Fruit fly (Drosophila melanogaster): ENCODE measurements around the gene Asciz.

Asciz gene

dm6 chr3L:3143383-3143962, 22.6 kb downstream of the Asciz start, which contains the start of the genes CG11537 and Alg2 (continued):
- peak; percentile 24 for TF ChIP-seq CG17186 (GFP tag; optimal IDR thresholded peaks at IDR 0.05)
- TF ChIP-seq H15 (GFP tag; IDR thresholded peaks at IDR 0.05): no peak
- peak; percentile 21 for TF ChIP-seq CG7839 (tag; optimal IDR thresholded peaks at IDR 0.05)
- no peak for TF ChIP-seq CG7372 (GFP tag; IDR thresholded peaks at IDR 0.05)
- TF ChIP-seq fd96Cb (tag; optimal IDR thresholded peaks at IDR 0.05): no peak
- TF ChIP-seq Mes4 (GFP tag; optimal IDR thresholded peaks at IDR 0.05): no peak
- peak; percentile 17 for TF ChIP-seq CG8388 (GFP tag; optimal IDR thresholded peaks at IDR 0.05)
- TF ChIP-seq CG10209 (GFP tag; optimal IDR thresholded peaks at IDR 0.05): peak; percentile 34
- TF ChIP-seq CG9727 (GFP tag; optimal IDR thresholded peaks at IDR 0.05): peak; percentile 39
- TF ChIP-seq CG16779 (GFP tag; IDR thresholded peaks at IDR 0.05): no peak
- no peak for TF ChIP-seq Asciz (GFP tag; optimal IDR thresholded peaks at IDR 0.05)
- TF ChIP-seq CG18599 (GFP tag; optimal IDR thresholded peaks at IDR 0.05): peak; percentile 39
- peak; percentile 33 for TF ChIP-seq dmrt11E (tag; optimal IDR thresholded peaks at IDR 0.05)
- TF ChIP-seq nmo (GFP tag; optimal IDR thresholded peaks at IDR 0.05): peak; percentile 26
- TF ChIP-seq Sry-β (GFP tag; optimal IDR thresholded peaks at IDR 0.05): no peak
- TF ChIP-seq nerfin-1 (tag; optimal IDR thresholded peaks at IDR 0.05): no peak
- TF ChIP-seq NfI (GFP tag; optimal IDR thresholded peaks at IDR 0.05): peak; percentile 4

dm6 chr3L:3142516-3143382, 23.3 kb downstream of the Asciz start:
- no peak for TF ChIP-seq CG12219 (GFP tag; optimal IDR thresholded peaks at IDR 0.05)
- TF ChIP-seq PHDP (tag; optimal IDR thresholded peaks at IDR 0.05): no peak
- peak; percentile 57 for TF ChIP-seq Xbp1 (GFP tag; optimal IDR thresholded peaks at IDR 0.05)
- no peak for TF ChIP-seq CG2116 (GFP tag; optimal IDR thresholded peaks at IDR 0.05)
- TF ChIP-seq nom (GFP tag; optimal IDR thresholded peaks at IDR 0.05): no peak
- no peak for TF ChIP-seq fd3F (GFP tag; optimal IDR thresholded peaks at IDR 0.05)
- peak; percentile 74 for TF ChIP-seq Med (GFP tag)
- TF ChIP-seq CG3838 (GFP tag; optimal IDR thresholded peaks at IDR 0.05): no peak
- TF ChIP-seq TFAM (GFP tag; optimal IDR thresholded peaks at IDR 0.05): no peak
- no peak for TF ChIP-seq dmrt99B (tag; optimal IDR thresholded peaks at IDR 0.05)
- no peak for TF ChIP-seq CG31365 (tag; optimal IDR thresholded peaks at IDR 0.05)
- no peak for TF ChIP-seq pzg (GFP tag; optimal IDR thresholded peaks at IDR 0.05)
- no peak for TF ChIP-seq seq (GFP tag; IDR thresholded peaks at IDR 0.05)
- no peak for TF ChIP-seq wdn (GFP tag; IDR thresholded peaks at IDR 0.05)
- TF ChIP-seq chinmo (GFP tag; IDR thresholded peaks at IDR 0.05; ENCODE audit: partially characterized antibody): 0 out of 4 replicates have a peak, but pooled peaks have one; percentile 58
- no peak for TF ChIP-seq NFAT (GFP tag; IDR thresholded peaks at IDR 0.05)
- no peak for TF ChIP-seq CG4730 (GFP tag; IDR thresholded peaks at IDR 0.05)
- TF ChIP-seq dati (GFP tag; IDR thresholded peaks at IDR 0.05): no peak
- TF ChIP-seq Side (GFP tag; optimal IDR thresholded peaks at IDR 0.05): no peak
- peak; percentile 1 for TF ChIP-seq CG17568 (GFP tag; optimal IDR thresholded peaks at IDR 0.05)
- TF ChIP-seq h (optimal IDR thresholded peaks at IDR 0.05): no peak
- TF ChIP-seq CG12769 (tag; optimal IDR thresholded peaks at IDR 0.05): peak; percentile 30
- peak in 1 of 2 experiments; percentile 26 for TF ChIP-seq Pdp1 (GFP tag; optimal IDR thresholded peaks at IDR 0.05)
- no peak for TF ChIP-seq Optix (GFP tag; IDR thresholded peaks at IDR 0.05)
- peak; percentile 46 for TF ChIP-seq CG4617 (GFP tag; optimal IDR thresholded peaks at IDR 0.05; ENCODE audit: borderline replicate concordance)
- no peak for TF ChIP-seq Opbp (GFP tag; IDR thresholded peaks at IDR 0.05; ENCODE audit: partially characterized antibody)
- peak; percentile 57 for TF ChIP-seq sug (tag; optimal IDR thresholded peaks at IDR 0.05)
- no peak for TF ChIP-seq ttk (GFP tag; IDR thresholded peaks at IDR 0.05)
- peak; percentile 55 for TF ChIP-seq CG10543 (GFP tag; optimal IDR thresholded peaks at IDR 0.05)
- TF ChIP-seq Bgb (GFP tag; IDR thresholded peaks at IDR 0.05; ENCODE audit: partially characterized antibody): no peak
